Worm (Caenorhabditis elegans) whole organism, late embryonic: ENCODE results near the gene nep-10.
A peak's percentile ranks its signal among the peaks of the same experiment; 100 is the strongest.

Experiments
- C38D4.7 ChIP-seq: fragments of 200-800 bp; sonication (Bioruptor generic); optimal IDR thresholded peaks from 2 replicates; lab custom pipeline; 2018; ENCODE audit warnings: mild to moderate bottlenecking, missing genetic modification characterization, moderate library complexity, missing compliant biosample characterization
- F13H6.1 ChIP-seq: sonication (generic microtip); optimal IDR thresholded peaks from 2 replicates; lab custom pipeline; 2016; ENCODE audit warnings: missing genetic modification characterization, missing compliant biosample characterization
- K02D7.2 ChIP-seq: sonication (generic microtip); optimal IDR thresholded peaks from 2 replicates; lab custom pipeline; 2017; ENCODE audit warnings: mild to moderate bottlenecking, missing genetic modification characterization, missing compliant biosample characterization
- K09A11.1 ChIP-seq: sonication (generic microtip); optimal IDR thresholded peaks from 2 replicates; lab custom pipeline; 2017; ENCODE audit warnings: antibody characterized with exemption, mild to moderate bottlenecking, missing genetic modification characterization, missing compliant biosample characterization; ENCODE audit not compliant: insufficient read depth
- T23F11.4 ChIP-seq: fragments of 200-800 bp; sonication (Bioruptor generic); optimal IDR thresholded peaks from 2 replicates; lab custom pipeline; 2018; ENCODE audit warnings: mild to moderate bottlenecking, missing genetic modification characterization, missing compliant biosample characterization
- Y22D7AL.16 ChIP-seq: sonication (generic microtip); optimal IDR thresholded peaks from 2 replicates; lab custom pipeline; 2016; ENCODE audit warnings: missing genetic modification characterization, missing compliant biosample characterization
- ama-1 ChIP-seq: fragments of 150-350 bp; optimal IDR thresholded peaks from 2 replicates; lab custom pipeline; 2014
- ceh-14 ChIP-seq: sonication (generic microtip); optimal IDR thresholded peaks from 2 replicates; lab custom pipeline; 2016; ENCODE audit warnings: missing genotype, missing genetic modification characterization, missing compliant biosample characterization
- ceh-2 ChIP-seq: sonication (generic microtip); optimal IDR thresholded peaks from 2 replicates; lab custom pipeline; 2016; ENCODE audit warnings: missing genotype, missing genetic modification characterization, missing compliant biosample characterization
- ceh-22 ChIP-seq: sonication (generic microtip); optimal IDR thresholded peaks from 2 replicates; lab custom pipeline; 2017; ENCODE audit warnings: missing biosample characterization, missing genetic modification characterization
- ceh-24 ChIP-seq: sonication (generic microtip); optimal IDR thresholded peaks from 2 replicates; lab custom pipeline; 2016; ENCODE audit warnings: mild to moderate bottlenecking, missing genetic modification characterization, missing compliant biosample characterization
- ceh-31 ChIP-seq: sonication (generic microtip); optimal IDR thresholded peaks from 2 replicates; lab custom pipeline; 2016; ENCODE audit warnings: missing genetic modification characterization, missing compliant biosample characterization
- ceh-34 ChIP-seq: sonication (generic microtip); optimal IDR thresholded peaks from 2 replicates; lab custom pipeline; 2016; ENCODE audit warnings: mild to moderate bottlenecking, missing genetic modification characterization, missing compliant biosample characterization
- ceh-45 ChIP-seq: fragments of 200-800 bp; sonication (Bioruptor generic); IDR thresholded peaks from 2 replicates; pipeline ENCODE4 v1.3.6; 2022; ENCODE audit warnings: missing genetic modification reagents, missing genetic modification characterization, missing compliant biosample characterization
- ceh-6 ChIP-seq: fragments of 200-800 bp; sonication (Bioruptor generic); optimal IDR thresholded peaks from 2 replicates; lab custom pipeline; 2018; ENCODE audit warnings: mild to moderate bottlenecking, missing genetic modification characterization, missing compliant biosample characterization
- che-1 ChIP-seq: sonication (generic microtip); optimal IDR thresholded peaks from 2 replicates; lab custom pipeline; 2016; ENCODE audit warnings: mild to moderate bottlenecking, missing genetic modification characterization, missing compliant biosample characterization
- dmd-4 ChIP-seq: sonication (generic microtip); optimal IDR thresholded peaks from 2 replicates; lab custom pipeline; 2016; ENCODE audit warnings: borderline replicate concordance, missing genetic modification characterization, missing compliant biosample characterization
- dve-1 ChIP-seq: sonication (generic microtip); optimal IDR thresholded peaks from 2 replicates; lab custom pipeline; 2017; ENCODE audit warnings: antibody characterized with exemption, mild to moderate bottlenecking, missing genetic modification characterization, missing compliant biosample characterization
- elt-2 ChIP-seq: sonication (generic microtip); optimal IDR thresholded peaks from 2 replicates; lab custom pipeline; 2016; ENCODE audit warnings: missing genetic modification reagents, missing genetic modification characterization, missing compliant biosample characterization
- elt-4 ChIP-seq: sonication (generic microtip); optimal IDR thresholded peaks from 2 replicates; lab custom pipeline; 2016; ENCODE audit warnings: missing genetic modification characterization, missing compliant biosample characterization
- ets-4 ChIP-seq: sonication (generic microtip); optimal IDR thresholded peaks from 2 replicates; lab custom pipeline; 2016; ENCODE audit warnings: missing genetic modification characterization, missing compliant biosample characterization
- eyg-1 ChIP-seq: sonication (generic microtip); optimal IDR thresholded peaks from 2 replicates; lab custom pipeline; 2016; ENCODE audit warnings: missing genotype, missing genetic modification characterization, missing compliant biosample characterization
- fkh-10 ChIP-seq: fragments of 150-350 bp; optimal IDR thresholded peaks from 2 replicates; lab custom pipeline; 2014; ENCODE audit warnings: missing biosample characterization, missing genetic modification reagents, missing genetic modification characterization
- fkh-6 ChIP-seq: sonication (generic microtip); optimal IDR thresholded peaks from 2 replicates; lab custom pipeline; 2016; ENCODE audit warnings: missing genetic modification characterization, missing compliant biosample characterization
- gmeb-2 ChIP-seq: sonication (generic microtip); optimal IDR thresholded peaks from 2 replicates; lab custom pipeline; 2016; ENCODE audit warnings: missing genetic modification characterization, inconsistent platforms, missing compliant biosample characterization
- hlh-13 ChIP-seq: fragments of 200-800 bp; sonication (Bioruptor generic); optimal IDR thresholded peaks from 2 replicates; lab custom pipeline; 2018; ENCODE audit warnings: mild to moderate bottlenecking, missing genetic modification characterization, missing compliant biosample characterization
- hlh-15 ChIP-seq: sonication (generic microtip); optimal IDR thresholded peaks from 2 replicates; lab custom pipeline; 2016; ENCODE audit warnings: missing genetic modification characterization, missing compliant biosample characterization
- hlh-30 ChIP-seq: sonication (generic microtip); optimal IDR thresholded peaks from 2 replicates; lab custom pipeline; 2017; ENCODE audit warnings: antibody characterized with exemption, missing genetic modification characterization, missing compliant biosample characterization; ENCODE audit not compliant: insufficient read depth
- nfya-1 ChIP-seq: sonication (generic microtip); optimal IDR thresholded peaks from 2 replicates; lab custom pipeline; 2017; ENCODE audit warnings: missing genetic modification characterization, mild to moderate bottlenecking, missing compliant biosample characterization, antibody characterized with exemption, moderate library complexity
- pag-3 ChIP-seq: sonication (generic microtip); optimal IDR thresholded peaks from 2 replicates; lab custom pipeline; 2016; ENCODE audit warnings: missing compliant biosample characterization, missing genetic modification characterization, borderline replicate concordance
- pat-9 ChIP-seq: fragments of 200-800 bp; sonication (Bioruptor generic); optimal IDR thresholded peaks from 2 replicates; lab custom pipeline; 2018; ENCODE audit warnings: mild to moderate bottlenecking, missing genetic modification characterization, moderate library complexity, missing compliant biosample characterization
- pha-4 ChIP-seq: fragments of 150-350 bp; optimal IDR thresholded peaks from 2 replicates; lab custom pipeline; 2018; ENCODE audit warnings: missing biosample characterization, missing genetic modification reagents, missing genetic modification characterization
- pros-1 ChIP-seq: fragments of 150-350 bp; optimal IDR thresholded peaks from 2 replicates; lab custom pipeline; 2014; ENCODE audit warnings: missing biosample characterization, missing genetic modification reagents, missing genetic modification characterization
- ref-2 ChIP-seq: sonication (generic microtip); optimal IDR thresholded peaks from 2 replicates; lab custom pipeline; 2016; ENCODE audit warnings: missing genetic modification characterization, missing compliant biosample characterization
- rnt-1 ChIP-seq: sonication (generic microtip); optimal IDR thresholded peaks from 2 replicates; lab custom pipeline; 2016; ENCODE audit warnings: missing genetic modification characterization, missing compliant biosample characterization
- sdc-2 ChIP-seq: sonication (generic microtip); optimal IDR thresholded peaks from 2 replicates; lab custom pipeline; 2016; ENCODE audit warnings: missing genotype, missing genetic modification characterization, missing compliant biosample characterization
- sox-2 ChIP-seq: fragments of 200-800 bp; sonication (Bioruptor generic); IDR thresholded peaks from 2 replicates; pipeline ENCODE4 v1.3.6; 2022; ENCODE audit warnings: missing genetic modification reagents, missing genetic modification characterization, missing compliant biosample characterization
- sox-4 ChIP-seq: sonication (generic microtip); optimal IDR thresholded peaks from 2 replicates; lab custom pipeline; 2017; ENCODE audit warnings: mild to moderate bottlenecking, missing genetic modification characterization, inconsistent platforms, missing compliant biosample characterization
- syd-9 ChIP-seq: sonication (generic microtip); optimal IDR thresholded peaks from 2 replicates; lab custom pipeline; 2016; ENCODE audit warnings: mild to moderate bottlenecking, missing genetic modification characterization, moderate library complexity, missing compliant biosample characterization
- unc-3 ChIP-seq, 2 experiments: fragments of 200-800 bp in 1 of 2; sonication (Bioruptor generic) in 1 of 2; sonication (generic microtip) in 1 of 2; conservative IDR thresholded peaks in 1 of 2; optimal IDR thresholded peaks in 1 of 2; 2 replicates each; pipeline versions ENCODE4 v1.3.6 to Lab custom; 2016 to 2022; ENCODE audit warnings: missing compliant biosample characterization in 2 of 2, missing genetic modification characterization in 2 of 2, missing genetic modification reagents in 1 of 2
- unc-42 ChIP-seq: sonication (generic microtip); optimal IDR thresholded peaks from 2 replicates; lab custom pipeline; 2016; ENCODE audit warnings: missing genotype, missing genetic modification characterization, missing compliant biosample characterization
- unc-55 ChIP-seq: sonication (generic microtip); optimal IDR thresholded peaks from 2 replicates; lab custom pipeline; 2017; ENCODE audit warnings: missing biosample characterization, missing genetic modification reagents, missing genetic modification characterization
- zip-5 ChIP-seq: sonication (generic microtip); optimal IDR thresholded peaks from 2 replicates; lab custom pipeline; 2016; ENCODE audit warnings: missing genetic modification characterization, missing compliant biosample characterization

Gene nep-10

DNA sequence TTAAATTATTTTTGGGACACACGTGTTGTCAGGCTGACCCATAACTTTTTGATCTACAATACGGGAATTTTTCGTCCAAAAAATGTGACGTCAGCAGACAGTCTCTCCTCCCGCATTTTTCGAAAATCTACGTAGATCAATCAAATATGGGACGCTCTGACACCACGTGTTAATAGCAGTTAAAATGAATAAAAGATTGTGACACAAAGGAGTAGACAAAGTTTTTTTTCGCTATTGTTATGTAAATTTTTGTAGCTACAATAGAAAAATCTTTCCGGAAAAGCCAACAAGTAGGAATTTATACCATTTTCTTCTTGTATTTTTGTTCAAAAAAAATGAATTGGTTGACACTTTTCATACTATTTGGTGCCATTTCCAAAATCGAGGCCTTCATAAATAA lies 38.6 kb upstream of the nep-10 start, which contains the start of gene C16C8.27:
Gene C16C8.27, plus strand, starts transcription at position 301 of the 400 bp plus-strand sequence.
- TF ChIP-seq nfya-1 (no peak), fkh-6 (tag; lab: Kevin White, UChicago) (no peak), sox-2 (GFP tag; lab: Robert Waterston, UW) (no peak), pat-9 (tag; lab: Kevin White, UChicago) (no peak), ceh-14 (tag; lab: Kevin White, UChicago) (no peak)

DNA sequence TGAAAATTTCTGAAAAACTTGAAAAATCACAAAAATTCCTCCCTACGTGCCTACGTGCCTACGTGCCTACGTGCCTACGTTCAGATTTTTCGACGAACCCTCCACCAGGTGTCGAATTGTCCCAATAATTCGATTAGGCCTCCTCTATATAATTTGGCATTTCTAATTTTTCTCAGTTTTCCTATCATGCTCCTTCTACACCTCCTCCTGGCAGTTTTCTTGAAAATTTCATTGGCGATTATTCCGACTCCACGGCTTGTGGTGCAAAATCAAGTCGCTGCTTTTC lies 37.8 kb upstream of the nep-10 start, which contains the start of gene C16C8.17:
Gene C16C8.17, plus strand, starts transcription at position 187 of the 286 bp plus-strand sequence.
- TF ChIP-seq ceh-6 (GFP tag; lab: Kevin White, UChicago) (no peak), sox-2 (GFP tag; lab: Robert Waterston, UW) (no peak), ceh-2 (tag; lab: Kevin White, UChicago) (no peak), syd-9 (tag; lab: Kevin White, UChicago) (no peak), K09A11.1 (tag; lab: Kevin White, UChicago) (no peak), hlh-30 (no peak)
- TF ChIP-seq, all 69 proteins: peak for 0

ce11 chrII:3439842-3440640 lies 37.3 kb upstream of the nep-10 start:
- TF ChIP-seq pag-3 (tag; lab: Kevin White, UChicago) (no peak), elt-2 (peak; percentile 39), ceh-31 (tag; lab: Kevin White, UChicago) (no peak), ceh-24 (no peak)

- no peak for TF ChIP-seq fkh-10 (GFP tag; lab: Kevin White, UChicago)
- peak; percentile 64 for TF ChIP-seq ceh-6 (GFP tag; lab: Kevin White, UChicago)
- TF ChIP-seq K02D7.2 (tag; lab: Kevin White, UChicago) = no peak
- TF ChIP-seq sox-2 (GFP tag; lab: Robert Waterston, UW) = no peak
- TF ChIP-seq ref-2 (tag; lab: Kevin White, UChicago) = no peak
- TF ChIP-seq unc-42 = no peak
- TF ChIP-seq pros-1 (tag; lab: Kevin White, UChicago) = no peak
- peak; percentile 59 for TF ChIP-seq gmeb-2 (tag; lab: Kevin White, UChicago)
- no peak for TF ChIP-seq zip-5 (tag; lab: Kevin White, UChicago)
- TF ChIP-seq hlh-13 (GFP tag; lab: Kevin White, UChicago) = peak; percentile 48
- peak; percentile 57 for TF ChIP-seq C38D4.7 (GFP tag; lab: Kevin White, UChicago)
- TF ChIP-seq pag-3 (tag; lab: Kevin White, UChicago) = no peak
- TF ChIP-seq hlh-15 (tag; lab: Kevin White, UChicago) = peak; percentile 20
- no peak for TF ChIP-seq eyg-1 (tag; lab: Kevin White, UChicago)
- TF ChIP-seq pha-4 (tag; lab: Kevin White, UChicago) = no peak
- TF ChIP-seq rnt-1 (tag; lab: Kevin White, UChicago) = no peak
- TF ChIP-seq ceh-22 (tag; lab: Kevin White, UChicago) = no peak
- no peak for TF ChIP-seq ets-4 (tag; lab: Kevin White, UChicago)
- no peak for TF ChIP-seq fkh-6 (tag; lab: Kevin White, UChicago)
- TF ChIP-seq ceh-2 (tag; lab: Kevin White, UChicago) = peak; percentile 40
- peak; percentile 30 for TF ChIP-seq dve-1 (tag; lab: Kevin White, UChicago)
- TF ChIP-seq ceh-31 (tag; lab: Kevin White, UChicago) = no peak
- TF ChIP-seq sdc-2 (tag; lab: Kevin White, UChicago) = peak; percentile 44
- TF ChIP-seq pat-9 (tag; lab: Kevin White, UChicago) = peak; percentile 29
- TF ChIP-seq unc-55 (GFP tag; lab: Kevin White, UChicago) = no peak
- no peak for TF ChIP-seq ama-1 (lab: Kevin White, UChicago)
- TF ChIP-seq unc-3 (GFP tag; conservative IDR thresholded peaks at IDR 0.05; lab: Robert Waterston, UW) = peak; percentile 56; the same call in 1 of the 2 replicates
- TF ChIP-seq unc-3 (tag; optimal IDR thresholded peaks at IDR 0.05; lab: Kevin White, UChicago) = no peak
- TF ChIP-seq syd-9 (tag; lab: Kevin White, UChicago) = no peak
- peak; percentile 42 for TF ChIP-seq Y22D7AL.16 (tag; lab: Kevin White, UChicago)
- peak; percentile 31 for TF ChIP-seq dmd-4 (tag; lab: Kevin White, UChicago)
- TF ChIP-seq ceh-45 (GFP tag; lab: Robert Waterston, UW) = 0 out of 2 replicates have a peak, but pooled peaks have one; percentile 51
- TF ChIP-seq ceh-34 = no peak
- peak; percentile 63 for TF ChIP-seq che-1
- TF ChIP-seq T23F11.4 = peak; percentile 26
- TF ChIP-seq F13H6.1 = no peak
- peak; percentile 62 for TF ChIP-seq sox-4 (tag; lab: Kevin White, UChicago)
- no peak for TF ChIP-seq elt-4
These were observed 36.5 kb upstream of the nep-10 start for ce11 chrII:3439244-3439698.
